Worm (Caenorhabditis elegans) whole organism, mixed stage, embryonic: ENCODE data around the gene lact-7.

Experiments used
- ces-1 ChIP-seq: fragments of 150-350 bp; optimal IDR thresholded peaks from 2 replicates; lab custom pipeline; 2014; ENCODE audit warnings: missing biosample characterization, missing genetic modification reagents, missing genetic modification characterization
- elt-3 ChIP-seq: fragments of 150-350 bp; optimal IDR thresholded peaks from 2 replicates; lab custom pipeline; 2014; ENCODE audit warnings: missing biosample characterization, missing genetic modification characterization
- lsy-2 ChIP-seq: fragments of 150-350 bp; optimal IDR thresholded peaks from 2 replicates; lab custom pipeline; 2014; ENCODE audit warnings: missing biosample characterization, missing genetic modification characterization
- mab-5 ChIP-seq: fragments of 150-350 bp; optimal IDR thresholded peaks from 2 replicates; lab custom pipeline; 2014; ENCODE audit warnings: missing biosample characterization, missing genetic modification characterization
- nhr-12 ChIP-seq: fragments of 150-350 bp; optimal IDR thresholded peaks from 2 replicates; lab custom pipeline; 2014; ENCODE audit warnings: missing biosample characterization, missing genetic modification characterization
- nhr-237 ChIP-seq: fragments of 150-350 bp; optimal IDR thresholded peaks from 2 replicates; lab custom pipeline; 2014; ENCODE audit warnings: missing biosample characterization, missing genetic modification characterization
- nhr-28 ChIP-seq: fragments of 150-350 bp; optimal IDR thresholded peaks from 2 replicates; lab custom pipeline; 2014; ENCODE audit warnings: missing biosample characterization, missing genetic modification characterization
- nhr-76 ChIP-seq: sonication (generic microtip); optimal IDR thresholded peaks from 2 replicates; lab custom pipeline; 2017; ENCODE audit warnings: missing biosample characterization, missing genetic modification characterization
- sem-2 ChIP-seq: fragments of 200-800 bp; sonication (Bioruptor generic); optimal IDR thresholded peaks from 2 replicates; lab custom pipeline; 2018; ENCODE audit warnings: mild to moderate bottlenecking, missing genetic modification characterization, missing compliant biosample characterization
- snpc-4 ChIP-seq: fragments of 150-350 bp; optimal IDR thresholded peaks from 2 replicates; lab custom pipeline; 2014; ENCODE audit warnings: missing biosample characterization, missing genetic modification characterization
- unc-39 ChIP-seq: fragments of 150-350 bp; optimal IDR thresholded peaks from 2 replicates; lab custom pipeline; 2014; ENCODE audit warnings: missing biosample characterization, missing genetic modification characterization
- unc-62 ChIP-seq: fragments of 150-350 bp; optimal IDR thresholded peaks from 2 replicates; lab custom pipeline; 2014; ENCODE audit warnings: missing biosample characterization, missing genetic modification reagents, missing genetic modification characterization
- zip-8 ChIP-seq: fragments of 150-350 bp; optimal IDR thresholded peaks from 2 replicates; lab custom pipeline; 2014; ENCODE audit warnings: missing biosample characterization, missing genetic modification characterization

DNA sequence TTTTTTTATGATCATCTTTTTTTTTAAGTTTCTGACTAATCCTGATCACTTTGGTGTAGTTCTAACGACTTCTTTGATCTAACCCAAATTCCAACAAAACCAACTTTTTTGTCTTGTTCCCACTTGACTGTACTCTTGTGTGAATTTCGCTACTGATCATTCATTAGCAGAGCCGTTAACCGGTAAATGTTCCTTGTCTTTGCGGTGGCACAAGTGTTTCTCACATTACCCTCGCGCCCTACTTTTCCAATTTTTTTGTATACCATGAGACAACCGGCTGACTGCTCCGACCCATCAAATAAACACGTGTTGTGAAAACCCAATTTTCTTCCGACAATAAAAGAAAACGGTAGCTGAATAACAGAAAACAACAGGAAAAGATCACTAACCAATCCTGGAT, 26.2 kb upstream of the lact-7 start:
- TF ChIP-seq mab-5 (tag; lab: Kevin White, UChicago) (no peak), nhr-28 (tag; lab: Kevin White, UChicago) (no peak), unc-39 (no peak), zip-8 (tag; lab: Kevin White, UChicago) (no peak), unc-62 (GFP tag; lab: Kevin White, UChicago) (no peak), ces-1 (GFP tag; lab: Kevin White, UChicago) (no peak), sem-2 (GFP tag; lab: Kevin White, UChicago) (no peak), nhr-76 (tag; lab: Kevin White, UChicago) (no peak), nhr-237 (tag; lab: Kevin White, UChicago) (no peak), elt-3 (tag; lab: Kevin White, UChicago) (no peak), lsy-2 (tag; lab: Kevin White, UChicago) (no peak), nhr-12 (tag; lab: Kevin White, UChicago) (no peak), snpc-4 (no peak)
